Worm (Caenorhabditis elegans): ENCODE data around the gene grd-14.

DNA sequence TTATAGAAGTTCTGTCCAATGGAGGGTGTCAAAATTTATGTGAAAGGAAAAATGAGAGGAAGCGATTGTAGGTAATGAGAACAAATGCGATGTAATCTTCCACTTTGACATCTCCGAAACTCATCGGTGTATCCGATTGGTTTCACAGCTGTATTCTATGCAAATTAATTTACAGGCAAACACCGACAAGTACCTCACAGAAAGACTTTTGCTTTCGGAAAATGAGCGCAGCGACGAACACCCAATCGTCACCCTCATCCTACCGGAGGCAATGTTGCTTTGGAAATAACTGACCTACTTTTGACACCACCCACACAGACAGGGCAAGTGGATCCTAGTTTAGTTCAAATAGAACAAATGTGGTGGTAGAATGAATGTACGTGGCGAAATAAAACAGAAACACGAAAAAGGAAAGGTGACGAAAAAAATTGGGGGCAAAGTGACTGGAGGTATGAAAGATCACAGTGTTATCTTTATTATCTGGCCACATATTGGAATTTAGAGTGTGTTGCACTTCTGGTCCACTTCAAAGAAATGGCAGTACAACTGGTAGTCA, 35.9 kb upstream of the grd-14 start:
- TF ChIP-seq Y79H2A.3 (GFP tag; conservative IDR thresholded peaks at IDR 0.05), result no peak
- no peak for TF ChIP-seq B0336.3 (GFP tag; IDR thresholded peaks at IDR 0.05)
- TF ChIP-seq ceh-100 (GFP tag; IDR thresholded peaks at IDR 0.05), result no peak
- no peak for TF ChIP-seq let-526 (GFP tag; IDR thresholded peaks at IDR 0.05)
- no peak for TF ChIP-seq somi-1 (GFP tag; optimal IDR thresholded peaks at IDR 0.05)
- TF ChIP-seq unc-62 (GFP tag; optimal IDR thresholded peaks at IDR 0.05), result no peak

Measured in whole organism, young adult.